Worm (Caenorhabditis elegans): ENCODE data around the gene cct-1.

Gene cct-1

DNA sequence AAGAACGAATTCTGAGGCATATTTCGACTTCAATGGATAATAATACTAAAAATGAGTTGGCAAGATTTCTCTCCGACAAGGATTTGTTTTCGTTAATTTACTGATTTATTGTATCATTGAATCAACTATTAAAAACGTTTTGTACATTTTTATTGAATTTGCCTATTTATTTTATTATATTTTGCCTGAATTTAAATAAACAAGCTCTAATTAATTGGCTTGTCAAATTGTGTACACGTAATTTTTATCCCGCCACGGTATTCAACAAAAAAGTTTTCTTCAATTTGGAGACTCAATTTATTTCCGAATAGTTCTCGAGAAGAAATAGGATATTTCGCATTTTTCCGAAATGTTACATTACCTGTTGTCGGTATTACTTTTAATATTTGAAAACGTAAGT is 47.2 kb downstream of the cct-1 start, which contains the start of gene M110.7:
M110.7 (plus strand) TSS at position 301 of the 400 bp plus-strand sequence.
- TF ChIP-seq hmbx-1 (tag; optimal IDR thresholded peaks at IDR 0.05): no peak
- no peak for TF ChIP-seq sea-1 (GFP tag; conservative IDR thresholded peaks at IDR 0.05)
- TF ChIP-seq ceh-13 (GFP tag; optimal IDR thresholded peaks at IDR 0.05): no peak
- no peak for TF ChIP-seq tbx-37 (GFP tag; conservative IDR thresholded peaks at IDR 0.05)
- TF ChIP-seq F13C5.2 (tag; optimal IDR thresholded peaks at IDR 0.05): no peak
- no peak for TF ChIP-seq flt-1 (GFP tag; IDR thresholded peaks at IDR 0.05)
- TF ChIP-seq tra-4 (tag; optimal IDR thresholded peaks at IDR 0.05): no peak
- TF ChIP-seq hnd-1 (tag; optimal IDR thresholded peaks at IDR 0.05): no peak
- TF ChIP-seq hmg-4 (GFP tag; optimal IDR thresholded peaks at IDR 0.05): no peak
- TF ChIP-seq scrt-1 (GFP tag; IDR thresholded peaks at IDR 0.05): no peak
- no peak for TF ChIP-seq B0310.2 (tag; optimal IDR thresholded peaks at IDR 0.05)
- no peak for TF ChIP-seq ceh-36 (tag; optimal IDR thresholded peaks at IDR 0.05)
- no peak for TF ChIP-seq tbx-11 (GFP tag; IDR thresholded peaks at IDR 0.05)
- TF ChIP-seq pes-1 (GFP tag; IDR thresholded peaks at IDR 0.05): no peak
- no peak for TF ChIP-seq aly-1 (tag; optimal IDR thresholded peaks at IDR 0.05)
